Fruit fly (Drosophila melanogaster): Measurements from ENCODE around the gene CG8010.

The CG8010 gene

DNA sequence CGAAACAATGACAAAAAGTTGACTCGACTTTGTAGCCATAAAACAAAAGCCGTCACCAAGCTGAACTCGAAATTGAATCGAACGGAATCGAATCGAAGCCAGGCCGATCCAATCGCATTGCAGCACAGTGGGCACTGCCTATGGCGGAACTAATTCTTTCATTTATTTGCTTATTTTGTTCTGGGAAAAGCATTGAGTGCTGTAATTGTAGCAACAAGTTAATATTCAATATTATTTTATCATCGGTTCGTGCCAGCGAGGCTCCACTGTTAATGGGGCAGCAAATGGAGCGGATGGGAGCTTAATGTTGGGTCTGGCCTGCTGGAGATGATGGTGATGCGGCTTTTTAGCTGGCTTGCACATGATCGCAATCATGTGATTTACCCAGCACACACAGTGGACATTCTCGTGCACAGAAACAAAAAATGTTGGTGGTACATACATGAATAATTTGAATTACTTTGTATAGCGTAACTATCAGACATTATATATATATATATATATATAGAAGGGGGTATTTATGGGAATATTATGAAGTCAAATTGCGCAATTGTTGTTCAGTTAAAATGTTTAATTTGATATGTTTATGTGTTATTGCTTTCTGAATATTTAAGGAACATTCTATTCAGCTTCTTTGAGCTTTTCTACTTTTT lies 20.7 kb upstream of the CG8010 start (continued):
- no peak for TF ChIP-seq prd (optimal IDR thresholded peaks at IDR 0.05)
- TF ChIP-seq prd (GFP tag; IDR thresholded peaks at IDR 0.05) = peak; percentile 93
- peak; percentile 80 for TF ChIP-seq CG12659 (GFP tag; optimal IDR thresholded peaks at IDR 0.05)
- TF ChIP-seq peb (GFP tag; IDR thresholded peaks at IDR 0.05) = peak; percentile 90
- TF ChIP-seq CG6175 (GFP tag; IDR thresholded peaks at IDR 0.05) = peak; percentile 66; the same call in 1 of the 3 replicates
- TF ChIP-seq psq (GFP tag; optimal IDR thresholded peaks at IDR 0.05) = peak; percentile 2
- no peak for TF ChIP-seq inv (GFP tag; IDR thresholded peaks at IDR 0.05; ENCODE audit: partially characterized antibody)
- TF ChIP-seq CG18599 (GFP tag; optimal IDR thresholded peaks at IDR 0.05) = peak; percentile 82
- peak; percentile 85 for TF ChIP-seq bcd (GFP tag; optimal IDR thresholded peaks at IDR 0.05)
- peak; percentile 88 for TF ChIP-seq gcm2 (GFP tag; optimal IDR thresholded peaks at IDR 0.05)
- TF ChIP-seq CG32532 (GFP tag; IDR thresholded peaks at IDR 0.05) = peak; percentile 83
- peak; percentile 60 for TF ChIP-seq CG15073 (GFP tag; optimal IDR thresholded peaks at IDR 0.05)
- no peak for TF ChIP-seq hth (optimal IDR thresholded peaks at IDR 0.05)
- peak; percentile 84 for TF ChIP-seq CG1529 (GFP tag; optimal IDR thresholded peaks at IDR 0.05)
- TF ChIP-seq ttk (GFP tag; IDR thresholded peaks at IDR 0.05) = peak; percentile 94
- peak; percentile 69 for TF ChIP-seq Fer2 (tag; optimal IDR thresholded peaks at IDR 0.05)
- TF ChIP-seq CG7963 (GFP tag; IDR thresholded peaks at IDR 0.05; ENCODE audit: partially characterized antibody) = no peak
- peak; percentile 84 for TF ChIP-seq CG16863 (GFP tag; optimal IDR thresholded peaks at IDR 0.05)
- TF ChIP-seq Atf-2 (GFP tag; optimal IDR thresholded peaks at IDR 0.05) = peak; percentile 82
- TF ChIP-seq pzg (GFP tag; optimal IDR thresholded peaks at IDR 0.05) = no peak
- TF ChIP-seq nau (GFP tag; optimal IDR thresholded peaks at IDR 0.05) = peak; percentile 79
- peak; percentile 91 for TF ChIP-seq CG11504 (tag; optimal IDR thresholded peaks at IDR 0.05)
- peak; percentile 91 for TF ChIP-seq CG31441 (GFP tag; IDR thresholded peaks at IDR 0.05)
- TF ChIP-seq Xrp1 (GFP tag; IDR thresholded peaks at IDR 0.05) = peak; percentile 92
- peak; percentile 89 for TF ChIP-seq Oli (tag; optimal IDR thresholded peaks at IDR 0.05)
- peak; percentile 69 for TF ChIP-seq klu (GFP tag; IDR thresholded peaks at IDR 0.05)
- TF ChIP-seq gfzf (GFP tag; optimal IDR thresholded peaks at IDR 0.05) = no peak
- peak; percentile 65 for TF ChIP-seq CG6254 (GFP tag; optimal IDR thresholded peaks at IDR 0.05)
- TF ChIP-seq C15 (GFP tag; IDR thresholded peaks at IDR 0.05) = 0 out of 3 replicates have a peak, but pooled peaks have one; percentile 58
- peak; percentile 72 for TF ChIP-seq p53 (GFP tag; optimal IDR thresholded peaks at IDR 0.05)
- peak; percentile 91 for TF ChIP-seq lmd (GFP tag; IDR thresholded peaks at IDR 0.05)
- peak; percentile 63; the same call in 1 of the 3 replicates for TF ChIP-seq CG11560 (tag; IDR thresholded peaks at IDR 0.05)
- peak in 1 of 3 experiments; percentile 63 for TF ChIP-seq lola (GFP tag; optimal IDR thresholded peaks at IDR 0.05)
- TF ChIP-seq CG2120 (GFP tag; optimal IDR thresholded peaks at IDR 0.05) = peak; percentile 70
- TF ChIP-seq CG14014 (GFP tag; IDR thresholded peaks at IDR 0.05) = peak; percentile 91
- TF ChIP-seq CG1603 (tag; optimal IDR thresholded peaks at IDR 0.05) = peak; percentile 96
- TF ChIP-seq CG12104 (GFP tag; optimal IDR thresholded peaks at IDR 0.05) = peak; percentile 72
- peak; percentile 85 for TF ChIP-seq croc (GFP tag; conservative IDR thresholded peaks at IDR 0.05)
- TF ChIP-seq Dek (tag; optimal IDR thresholded peaks at IDR 0.05) = peak; percentile 73
- no peak for TF ChIP-seq cg (GFP tag; optimal IDR thresholded peaks at IDR 0.05)
- no peak for TF ChIP-seq fru (optimal IDR thresholded peaks at IDR 0.05)
- TF ChIP-seq CG13424 (tag; optimal IDR thresholded peaks at IDR 0.05) = peak; percentile 92
- TF ChIP-seq CG42726 (GFP tag; IDR thresholded peaks at IDR 0.05; ENCODE audit: partially characterized antibody) = no peak
- TF ChIP-seq CG10979 (tag; optimal IDR thresholded peaks at IDR 0.05) = peak; percentile 84
- TF ChIP-seq CG14441 (GFP tag; IDR thresholded peaks at IDR 0.05) = peak; percentile 94
- peak; percentile 19 for TF ChIP-seq YL-1 (GFP tag; optimal IDR thresholded peaks at IDR 0.05)
- TF ChIP-seq bigmax (GFP tag; optimal IDR thresholded peaks at IDR 0.05) = no peak
- peak; percentile 94 for TF ChIP-seq otp (GFP tag; IDR thresholded peaks at IDR 0.05)
- peak; percentile 5 for TF ChIP-seq CG6854 (GFP tag; optimal IDR thresholded peaks at IDR 0.05)
- peak; percentile 82 for TF ChIP-seq Ssrp (tag; optimal IDR thresholded peaks at IDR 0.05)
